Worm (Caenorhabditis elegans): ENCODE measurements around the gene mat-2.

DNA sequence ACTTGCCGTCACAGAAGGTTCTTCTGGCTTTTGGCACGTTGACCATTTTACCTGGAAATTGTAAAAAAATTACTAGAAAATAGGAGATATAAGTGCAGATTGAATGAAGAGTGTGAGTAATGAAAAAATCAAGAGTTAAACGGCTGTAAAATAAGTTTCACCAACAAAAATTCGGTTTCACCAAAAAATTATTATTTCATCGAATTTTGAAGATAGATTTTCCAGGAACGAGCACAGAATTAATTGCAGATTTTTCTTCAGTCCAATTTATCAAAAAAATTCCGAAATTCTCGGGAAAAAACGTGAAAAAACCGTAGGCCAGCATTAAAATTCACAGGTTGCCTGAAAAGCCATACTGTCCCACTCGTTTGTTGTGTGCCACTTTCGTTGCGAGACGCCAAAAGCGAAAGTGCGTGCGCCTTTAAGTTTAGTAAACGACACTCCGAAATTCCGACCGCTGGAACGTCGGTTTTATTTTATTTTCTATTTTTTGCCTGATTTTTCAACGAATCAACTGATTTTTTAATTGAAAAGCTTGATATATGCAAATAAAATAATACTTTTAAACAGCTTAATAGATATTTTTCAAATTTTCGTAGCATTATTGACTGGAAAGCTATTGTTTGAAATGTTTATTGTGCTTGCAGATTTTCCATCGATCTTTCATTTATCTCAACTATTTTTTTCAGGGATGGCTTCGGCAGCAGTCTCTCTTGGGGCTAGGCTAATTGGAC is 15.2 kb upstream of the mat-2 start, which contains the start of the genes rpl-36.A and nuo-1:
- TF ChIP-seq fkh-6 (tag; optimal IDR thresholded peaks at IDR 0.05) (no peak), pha-4 (tag; optimal IDR thresholded peaks at IDR 0.05) (no peak), dve-1 (tag; optimal IDR thresholded peaks at IDR 0.05) (peak; percentile 42), ceh-9 (tag; optimal IDR thresholded peaks at IDR 0.05) (no peak), C08G9.2 (tag; optimal IDR thresholded peaks at IDR 0.05) (no peak), K02D7.2 (tag; optimal IDR thresholded peaks at IDR 0.05) (no peak), tbx-2 (tag; optimal IDR thresholded peaks at IDR 0.05) (no peak), nhr-11 (tag; optimal IDR thresholded peaks at IDR 0.05) (no peak), ceh-30 (tag; optimal IDR thresholded peaks at IDR 0.05) (no peak)
